Worm (Caenorhabditis elegans): Measurements from ENCODE around the gene chat-1.

chat-1 gene

ce11 chrIV:4446884-4447283, 247 bp upstream of the chat-1 start (continued):
- no peak for TF ChIP-seq ztf-22 (GFP tag; optimal IDR thresholded peaks at IDR 0.05)
- no peak for TF ChIP-seq lsy-27 (tag; optimal IDR thresholded peaks at IDR 0.05; ENCODE audit: borderline replicate concordance, insufficient read depth)
- no peak for TF ChIP-seq F57A8.1 (GFP tag; optimal IDR thresholded peaks at IDR 0.05)
- TF ChIP-seq tbp1 (GFP tag; optimal IDR thresholded peaks at IDR 0.05): peak; percentile 13
- TF ChIP-seq lin-26 (GFP tag; IDR thresholded peaks at IDR 0.05): peak; percentile 71; the same call in 1 of the 2 replicates
- no peak for TF ChIP-seq ets-4 (GFP tag; optimal IDR thresholded peaks at IDR 0.05)
- TF ChIP-seq Y56A3A.18 (GFP tag; IDR thresholded peaks at IDR 0.05): no peak
- no peak for TF ChIP-seq F23B12.7 (tag; optimal IDR thresholded peaks at IDR 0.05; ENCODE audit: insufficient read depth)
- 0 out of 2 replicates have a peak, but pooled peaks have one; percentile 61 for TF ChIP-seq C17E4.6 (GFP tag; IDR thresholded peaks at IDR 0.05)
- TF ChIP-seq ZK185.1 (tag; optimal IDR thresholded peaks at IDR 0.05; ENCODE audit: poor library complexity, severe bottlenecking): no peak
- TF ChIP-seq F57C9.4 (tag; optimal IDR thresholded peaks at IDR 0.05): no peak
- TF ChIP-seq nhr-27 (tag; optimal IDR thresholded peaks at IDR 0.05): no peak
- TF ChIP-seq T26A5.8 (tag; optimal IDR thresholded peaks at IDR 0.05): no peak
- peak; percentile 20 for TF ChIP-seq F49E8.2 (tag; optimal IDR thresholded peaks at IDR 0.05; ENCODE audit: insufficient read depth)
- 0 out of 2 replicates have a peak, but pooled peaks have one; percentile 19 for TF ChIP-seq ekl-4 (GFP tag; IDR thresholded peaks at IDR 0.05)
- no peak for TF ChIP-seq athp-1 (tag; optimal IDR thresholded peaks at IDR 0.05)
- TF ChIP-seq ceh-58 (GFP tag; IDR thresholded peaks at IDR 0.05): 0 out of 2 replicates have a peak, but pooled peaks have one; percentile 41
- no peak for TF ChIP-seq unc-130 (GFP tag; optimal IDR thresholded peaks at IDR 0.05)
- TF ChIP-seq snpc-4 (GFP tag; optimal IDR thresholded peaks at IDR 0.05): no peak
- peak in 1 of 4 experiments; percentile 17 for TF ChIP-seq snpc-4 (tag; optimal IDR thresholded peaks at IDR 0.05)
- TF ChIP-seq ceh-100 (GFP tag; IDR thresholded peaks at IDR 0.05): peak; percentile 39
- no peak for TF ChIP-seq ceh-91 (GFP tag; IDR thresholded peaks at IDR 0.05)
- no peak for TF ChIP-seq fkh-3 (tag; optimal IDR thresholded peaks at IDR 0.05)
- 0 out of 2 replicates have a peak, but pooled peaks have one; percentile 56 for TF ChIP-seq madf-3 (GFP tag; IDR thresholded peaks at IDR 0.05)
- 0 out of 2 replicates have a peak, but pooled peaks have one; percentile 31 for TF ChIP-seq ceh-40 (GFP tag; IDR thresholded peaks at IDR 0.05)
- TF ChIP-seq hlh-12 (tag; optimal IDR thresholded peaks at IDR 0.05): no peak
- TF ChIP-seq tlf-1 (GFP tag; optimal IDR thresholded peaks at IDR 0.05): no peak
- 0 out of 2 replicates have a peak, but pooled peaks have one; percentile 15 for TF ChIP-seq nfyb-1 (GFP tag; IDR thresholded peaks at IDR 0.05)
- TF ChIP-seq lin-40 (tag; optimal IDR thresholded peaks at IDR 0.05): no peak
- TF ChIP-seq rcor-1 (GFP tag; IDR thresholded peaks at IDR 0.05): peak; percentile 48; the same call in 1 of the 2 replicates
- peak; percentile 74; the same call in 1 of the 2 replicates for TF ChIP-seq Y79H2A.3 (GFP tag; conservative IDR thresholded peaks at IDR 0.05)
- peak; percentile 12; the same call in 1 of the 2 replicates for TF ChIP-seq Y95B8A.8 (GFP tag; IDR thresholded peaks at IDR 0.05)
- TF ChIP-seq ztf-3 (GFP tag; optimal IDR thresholded peaks at IDR 0.05): no peak
- peak; percentile 1 for TF ChIP-seq attf-5 (GFP tag; optimal IDR thresholded peaks at IDR 0.05)
- no peak for TF ChIP-seq zim-3 (tag; optimal IDR thresholded peaks at IDR 0.05)
- TF ChIP-seq F55B11.4 (tag; optimal IDR thresholded peaks at IDR 0.05; ENCODE audit: borderline replicate concordance, insufficient read depth): no peak

ce11 chrIV:4447367-4447766, 236 bp downstream of the chat-1 start:
- TF ChIP-seq lin-35 (GFP tag; optimal IDR thresholded peaks at IDR 0.05) (no peak), fkh-3 (tag; optimal IDR thresholded peaks at IDR 0.05) (no peak), rec-8 (tag; optimal IDR thresholded peaks at IDR 0.05) (no peak), let-526 (GFP tag; IDR thresholded peaks at IDR 0.05) (no peak), ztf-26 (tag; optimal IDR thresholded peaks at IDR 0.05) (no peak), ceh-100 (GFP tag; IDR thresholded peaks at IDR 0.05) (no peak), nhr-27 (tag; optimal IDR thresholded peaks at IDR 0.05) (no peak), nfya-2 (GFP tag; IDR thresholded peaks at IDR 0.05) (no peak), somi-1 (GFP tag; optimal IDR thresholded peaks at IDR 0.05) (no peak), bed-1 (GFP tag; IDR thresholded peaks at IDR 0.05) (no peak), madf-6 (GFP tag; IDR thresholded peaks at IDR 0.05) (peak; percentile 67), ztf-18 (tag; optimal IDR thresholded peaks at IDR 0.05) (no peak), F10E7.11 (tag; optimal IDR thresholded peaks at IDR 0.05) (no peak), tlf-1 (GFP tag; optimal IDR thresholded peaks at IDR 0.05) (no peak), hmg-20 (GFP tag; IDR thresholded peaks at IDR 0.05) (no peak), dox-1 (GFP tag; IDR thresholded peaks at IDR 0.05) (peak; percentile 43; the same call in 1 of the 2 replicates), Y53F4B.3 (GFP tag; IDR thresholded peaks at IDR 0.05) (no peak)

Data from whole organism, young adult.